Worm (Caenorhabditis elegans) whole organism, mixed stage, embryonic: ENCODE measurements around the gene T27A1.2.
"Not testable (repeated sequence)": the region's sequence is repeated elsewhere in the genome, so short reads cannot be mapped to it uniquely, and the experiment has no call there.

Experiments used
- M03D4.4 ChIP-seq: sonication (generic microtip); optimal IDR thresholded peaks from 2 replicates; lab custom pipeline; 2017; ENCODE audit warnings: mild to moderate bottlenecking, missing genetic modification characterization, missing compliant biosample characterization
- bed-3 ChIP-seq: fragments of 200-800 bp; sonication (Bioruptor generic); optimal IDR thresholded peaks from 3 replicates; lab custom pipeline; 2018; ENCODE audit warnings: mild to moderate bottlenecking, missing genetic modification characterization, moderate library complexity, missing compliant biosample characterization
- blmp-1 ChIP-seq: fragments of 150-350 bp; optimal IDR thresholded peaks from 2 replicates; lab custom pipeline; 2014; ENCODE audit warnings: missing biosample characterization, missing genetic modification characterization
- ceh-39 ChIP-seq: fragments of 150-350 bp; optimal IDR thresholded peaks from 2 replicates; lab custom pipeline; 2014; ENCODE audit warnings: missing biosample characterization, missing genetic modification characterization
- ceh-83 ChIP-seq: fragments of 200-800 bp; sonication (Bioruptor generic); optimal IDR thresholded peaks from 2 replicates; lab custom pipeline; 2018; ENCODE audit warnings: mild to moderate bottlenecking, missing genetic modification characterization, missing compliant biosample characterization
- ces-1 ChIP-seq: fragments of 150-350 bp; optimal IDR thresholded peaks from 2 replicates; lab custom pipeline; 2014; ENCODE audit warnings: missing biosample characterization, missing genetic modification reagents, missing genetic modification characterization
- cnd-1 ChIP-seq: fragments of 200-800 bp; sonication (Bioruptor generic); optimal IDR thresholded peaks from 2 replicates; lab custom pipeline; 2018; ENCODE audit warnings: mild to moderate bottlenecking, missing genetic modification characterization, missing compliant biosample characterization
- drap-1 ChIP-seq: fragments of 200-800 bp; sonication (Bioruptor generic); optimal IDR thresholded peaks from 3 replicates; lab custom pipeline; 2018; ENCODE audit warnings: mild to moderate bottlenecking, missing genetic modification characterization, missing compliant biosample characterization
- elt-3 ChIP-seq: fragments of 150-350 bp; optimal IDR thresholded peaks from 2 replicates; lab custom pipeline; 2014; ENCODE audit warnings: missing biosample characterization, missing genetic modification characterization
- hlh-1 ChIP-seq: fragments of 150-350 bp; optimal IDR thresholded peaks from 2 replicates; lab custom pipeline; 2014; ENCODE audit warnings: missing biosample characterization, missing genetic modification reagents, missing genetic modification characterization
- lin-13 ChIP-seq: fragments of 150-350 bp; optimal IDR thresholded peaks from 2 replicates; lab custom pipeline; 2014; ENCODE audit warnings: missing biosample characterization, missing genetic modification characterization
- lin-32 ChIP-seq: fragments of 200-800 bp; sonication (Bioruptor generic); optimal IDR thresholded peaks from 2 replicates; lab custom pipeline; 2018; ENCODE audit warnings: mild to moderate bottlenecking, missing genetic modification characterization, missing compliant biosample characterization
- mab-5 ChIP-seq: fragments of 150-350 bp; optimal IDR thresholded peaks from 2 replicates; lab custom pipeline; 2014; ENCODE audit warnings: missing biosample characterization, missing genetic modification characterization
- mls-2 ChIP-seq: sonication (generic microtip); optimal IDR thresholded peaks from 2 replicates; lab custom pipeline; 2016; ENCODE audit warnings: mild to moderate bottlenecking, missing genetic modification characterization, moderate library complexity, missing compliant biosample characterization
- nhr-12 ChIP-seq: fragments of 150-350 bp; optimal IDR thresholded peaks from 2 replicates; lab custom pipeline; 2014; ENCODE audit warnings: missing biosample characterization, missing genetic modification characterization
- nhr-2 ChIP-seq: fragments of 150-350 bp; optimal IDR thresholded peaks from 2 replicates; lab custom pipeline; 2014; ENCODE audit warnings: missing biosample characterization, missing genetic modification characterization
- nhr-237 ChIP-seq: fragments of 150-350 bp; optimal IDR thresholded peaks from 2 replicates; lab custom pipeline; 2014; ENCODE audit warnings: missing biosample characterization, missing genetic modification characterization
- nhr-28 ChIP-seq: fragments of 150-350 bp; optimal IDR thresholded peaks from 2 replicates; lab custom pipeline; 2014; ENCODE audit warnings: missing biosample characterization, missing genetic modification characterization
- nhr-76 ChIP-seq: sonication (generic microtip); optimal IDR thresholded peaks from 2 replicates; lab custom pipeline; 2017; ENCODE audit warnings: missing biosample characterization, missing genetic modification characterization
- pha-4 ChIP-seq: fragments of 150-350 bp; optimal IDR thresholded peaks from 2 replicates; lab custom pipeline; 2018; ENCODE audit warnings: missing biosample characterization, missing genetic modification reagents, missing genetic modification characterization
- sem-2 ChIP-seq: fragments of 200-800 bp; sonication (Bioruptor generic); optimal IDR thresholded peaks from 2 replicates; lab custom pipeline; 2018; ENCODE audit warnings: mild to moderate bottlenecking, missing genetic modification characterization, missing compliant biosample characterization
- snpc-4 ChIP-seq: fragments of 150-350 bp; optimal IDR thresholded peaks from 2 replicates; lab custom pipeline; 2014; ENCODE audit warnings: missing biosample characterization, missing genetic modification characterization
- sptf-1 ChIP-seq: sonication (generic microtip); optimal IDR thresholded peaks from 2 replicates; lab custom pipeline; 2017; ENCODE audit warnings: mild to moderate bottlenecking, missing genetic modification characterization, moderate library complexity, missing compliant biosample characterization
- unc-120 ChIP-seq: sonication (generic microtip); optimal IDR thresholded peaks from 2 replicates; lab custom pipeline; 2017; ENCODE audit warnings: missing genetic modification characterization, missing compliant biosample characterization; ENCODE audit not compliant: poor library complexity, severe bottlenecking
- unc-39 ChIP-seq: fragments of 150-350 bp; optimal IDR thresholded peaks from 2 replicates; lab custom pipeline; 2014; ENCODE audit warnings: missing biosample characterization, missing genetic modification characterization
- unc-62 ChIP-seq: fragments of 150-350 bp; optimal IDR thresholded peaks from 2 replicates; lab custom pipeline; 2014; ENCODE audit warnings: missing biosample characterization, missing genetic modification reagents, missing genetic modification characterization

The T27A1.2 gene

ce11 chrII:551245-551904, 14.7 kb upstream of the T27A1.2 start, which contains the start of gene lips-7:
Gene lips-7, plus strand, starts transcription at chrII:551854.
- TF ChIP-seq mls-2 (tag; lab: Kevin White, UChicago), result no peak
- no peak for TF ChIP-seq ceh-83 (GFP tag; lab: Kevin White, UChicago)
- no peak for TF ChIP-seq unc-39 (tag; lab: Kevin White, UChicago)
- no peak for TF ChIP-seq pha-4 (tag; lab: Kevin White, UChicago)
- no peak for TF ChIP-seq hlh-1 (tag; lab: Kevin White, UChicago)
- no peak for TF ChIP-seq snpc-4 (tag; lab: Kevin White, UChicago)
- no peak for TF ChIP-seq unc-120 (tag; lab: Kevin White, UChicago)
- no peak for TF ChIP-seq ceh-39
- no peak for TF ChIP-seq elt-3 (tag; lab: Kevin White, UChicago)
- TF ChIP-seq bed-3 (GFP tag; lab: Kevin White, UChicago), result no peak
- no peak for TF ChIP-seq lin-13 (tag; lab: Kevin White, UChicago)
- no peak for TF ChIP-seq nhr-76
- TF ChIP-seq nhr-237 (tag; lab: Kevin White, UChicago), result no peak
- no peak for TF ChIP-seq cnd-1 (tag; lab: Kevin White, UChicago)

- TF ChIP-seq bed-3 (GFP tag; lab: Kevin White, UChicago) (no peak), pha-4 (tag; lab: Kevin White, UChicago) (no peak), lin-32 (GFP tag; lab: Kevin White, UChicago) (no peak), elt-3 (tag; lab: Kevin White, UChicago) (no peak), cnd-1 (tag; lab: Kevin White, UChicago) (no peak), nhr-2 (tag; lab: Kevin White, UChicago) (no peak), lin-13 (tag; lab: Kevin White, UChicago) (no peak), sem-2 (no peak), ceh-83 (GFP tag; lab: Kevin White, UChicago) (no peak), mab-5 (tag; lab: Kevin White, UChicago) (no peak), drap-1 (no peak), mls-2 (tag; lab: Kevin White, UChicago) (no peak), blmp-1 (tag; lab: Kevin White, UChicago) (no peak), unc-62 (GFP tag; lab: Kevin White, UChicago) (no peak), ceh-39 (no peak), sptf-1 (tag; lab: Kevin White, UChicago) (no peak)
- TF ChIP-seq, all 35 proteins: peak for 0
Observed at ce11 chrII:549501-549900, 12.8 kb upstream of the T27A1.2 start.

DNA sequence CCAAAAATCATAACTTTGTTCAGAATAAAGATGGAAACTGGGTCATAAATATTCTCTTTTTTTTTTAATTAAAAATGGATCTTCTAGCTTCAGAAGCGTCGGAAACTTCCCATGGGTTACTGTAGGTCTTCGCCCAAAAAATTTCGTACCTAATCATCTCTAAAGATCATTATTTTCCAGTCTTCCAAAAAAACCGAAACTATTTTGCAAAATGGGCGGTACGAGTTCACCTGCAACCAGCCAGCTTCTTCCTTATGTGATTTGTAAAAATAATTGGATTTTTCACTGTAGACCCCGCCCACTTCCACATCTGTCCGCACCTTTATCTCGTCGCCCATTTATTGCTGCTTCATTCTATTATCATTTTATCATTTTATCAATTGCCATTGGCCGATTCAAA, 9.7 kb upstream of the T27A1.2 start, which contains the start of gene mlt-10:
Gene mlt-10 (plus strand): TSS at position 301 of the 400 bp plus-strand sequence.
- TF ChIP-seq pha-4 (tag; lab: Kevin White, UChicago) (no peak), M03D4.4 (no peak), lin-32 (GFP tag; lab: Kevin White, UChicago) (no peak), nhr-28 (tag; lab: Kevin White, UChicago) (no peak), sptf-1 (tag; lab: Kevin White, UChicago) (no peak), sem-2 (no peak)

- TF ChIP-seq unc-39 (tag; lab: Kevin White, UChicago) (no peak), nhr-12 (tag; lab: Kevin White, UChicago) (no peak), lin-32 (GFP tag; lab: Kevin White, UChicago) (no peak), sptf-1 (tag; lab: Kevin White, UChicago) (no peak), bed-3 (GFP tag; lab: Kevin White, UChicago) (no peak), mls-2 (tag; lab: Kevin White, UChicago) (no peak), hlh-1 (tag; lab: Kevin White, UChicago) (no peak), lin-13 (tag; lab: Kevin White, UChicago) (no peak), nhr-237 (tag; lab: Kevin White, UChicago) (no peak), snpc-4 (tag; lab: Kevin White, UChicago) (no peak), ces-1 (GFP tag; lab: Kevin White, UChicago) (no peak), unc-62 (GFP tag; lab: Kevin White, UChicago) (no peak), M03D4.4 (no peak), elt-3 (tag; lab: Kevin White, UChicago) (no peak)
Observed at ce11 chrII:542416-542815, 5.7 kb upstream of the T27A1.2 start.

ce11 chrII:535226-535625, 1.4 kb downstream of the T27A1.2 start, which contains the start of gene T27A1.3:
Gene T27A1.3, plus strand, starts transcription at chrII:535526.
- TF ChIP-seq nhr-2, pha-4, mls-2 (tag; lab: Kevin White, UChicago): not testable (repeated sequence)
